Fruit fly (Drosophila melanogaster) whole organism, embryonic: ENCODE results near the gene THG.

ENCODE experiments used
- Dref ChIP-seq: fragments of 200-800 bp; sonication (Bioruptor generic); IDR thresholded peaks from 2 replicates; pipeline ENCODE4 v1.3.6; 2022; ENCODE audit warnings: missing biosample characterization, missing genetic modification characterization

THG gene

DNA sequence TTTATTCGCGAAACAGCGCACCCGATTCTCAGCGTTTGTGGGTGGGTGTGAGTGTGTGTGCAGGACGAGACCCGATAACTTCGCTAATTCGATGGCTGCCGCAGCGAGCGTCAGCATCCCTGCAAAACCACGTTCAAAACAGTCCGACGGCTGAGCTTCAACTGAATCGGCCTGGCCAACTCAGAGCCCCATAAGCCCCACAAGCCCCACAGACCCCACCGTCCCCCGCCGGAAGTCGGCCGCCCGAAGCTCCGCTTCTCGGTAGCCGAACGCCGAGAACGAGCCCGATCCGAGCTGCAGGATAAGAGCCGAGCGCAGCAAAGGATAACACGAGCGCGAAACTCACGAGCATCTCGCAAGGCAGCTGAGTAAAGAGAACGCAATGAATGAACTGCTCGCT lies 37.4 kb downstream of the THG start, which contains the start of gene side-II (continued):
- TF ChIP-seq Dref (GFP tag; lab: Robert Waterston, UW) = 0 out of 2 replicates have a peak, but pooled peaks have one; percentile 24
- TF ChIP-seq, all 482 proteins: peak for 15
